Fruit fly (Drosophila melanogaster): ENCODE data around the gene CG33229.

The CG33229 gene

dm6 chr3L:184251-184650 lies 39.4 kb upstream of the CG33229 start, which contains the start of the genes CG34140, Mkp and Mtch (continued):
- peak; percentile 89 for TF ChIP-seq Antp (GFP tag; optimal IDR thresholded peaks at IDR 0.05)
- peak; percentile 39 for TF ChIP-seq pb (GFP tag; optimal IDR thresholded peaks at IDR 0.05)
- TF ChIP-seq unpg (GFP tag; optimal IDR thresholded peaks at IDR 0.05) = no peak
- TF ChIP-seq ci (GFP tag; IDR thresholded peaks at IDR 0.05) = peak; percentile 75
- TF ChIP-seq croc (GFP tag; conservative IDR thresholded peaks at IDR 0.05) = peak; percentile 59
- peak; percentile 83 for TF ChIP-seq CG12104 (GFP tag; optimal IDR thresholded peaks at IDR 0.05)
- TF ChIP-seq CG13424 (tag; optimal IDR thresholded peaks at IDR 0.05) = peak; percentile 88
- TF ChIP-seq cad (GFP tag; optimal IDR thresholded peaks at IDR 0.05) = no peak
- peak; percentile 8 for TF ChIP-seq CG15073 (GFP tag; optimal IDR thresholded peaks at IDR 0.05)
- TF ChIP-seq Scr (GFP tag; IDR thresholded peaks at IDR 0.05; ENCODE audit: partially characterized antibody) = peak; percentile 98
- peak; percentile 84 for TF ChIP-seq Fer1 (GFP tag; optimal IDR thresholded peaks at IDR 0.05)
- TF ChIP-seq otp (GFP tag; IDR thresholded peaks at IDR 0.05) = peak; percentile 49; the same call in 1 of the 3 replicates
- TF ChIP-seq Dip2 (GFP tag; IDR thresholded peaks at IDR 0.05) = no peak
- TF ChIP-seq CG8359 (GFP tag; optimal IDR thresholded peaks at IDR 0.05; ENCODE audit: borderline replicate concordance) = no peak
- TF ChIP-seq CG12071 (GFP tag; optimal IDR thresholded peaks at IDR 0.05) = no peak
- peak; percentile 77 for TF ChIP-seq CG12299 (tag; optimal IDR thresholded peaks at IDR 0.05)
- peak; percentile 27 for TF ChIP-seq fd102C (GFP tag; optimal IDR thresholded peaks at IDR 0.05)
- TF ChIP-seq Atf3 (GFP tag; optimal IDR thresholded peaks at IDR 0.05) = peak; percentile 85
- peak; percentile 71 for TF ChIP-seq CG2202 (tag; optimal IDR thresholded peaks at IDR 0.05)
- TF ChIP-seq Nf-YC (tag; optimal IDR thresholded peaks at IDR 0.05) = no peak
- no peak for TF ChIP-seq exex (tag; optimal IDR thresholded peaks at IDR 0.05)
- peak; percentile 67 for TF ChIP-seq CG13123 (GFP tag; optimal IDR thresholded peaks at IDR 0.05)
- TF ChIP-seq CG10366 (GFP tag; IDR thresholded peaks at IDR 0.05) = peak; percentile 84
- no peak for TF ChIP-seq Hmr (GFP tag; optimal IDR thresholded peaks at IDR 0.05)
- peak; percentile 88 for TF ChIP-seq CG9817 (tag; optimal IDR thresholded peaks at IDR 0.05)
- TF ChIP-seq Dref (GFP tag; IDR thresholded peaks at IDR 0.05) = peak; percentile 74
- TF ChIP-seq maf-S (GFP tag; optimal IDR thresholded peaks at IDR 0.05) = peak; percentile 89
- TF ChIP-seq CG10979 (tag; optimal IDR thresholded peaks at IDR 0.05) = peak; percentile 76
- peak; percentile 76 for TF ChIP-seq CG4404 (GFP tag; IDR thresholded peaks at IDR 0.05)
- peak; percentile 82 for TF ChIP-seq HLH3B (GFP tag; IDR thresholded peaks at IDR 0.05)
- TF ChIP-seq chn (GFP tag; optimal IDR thresholded peaks at IDR 0.05) = peak; percentile 94
- TF ChIP-seq CG1792 (GFP tag; optimal IDR thresholded peaks at IDR 0.05) = peak; percentile 85
- no peak for TF ChIP-seq CoRest (tag; optimal IDR thresholded peaks at IDR 0.05)
- peak; percentile 47 for TF ChIP-seq CG17912 (GFP tag; optimal IDR thresholded peaks at IDR 0.05)
- no peak for TF ChIP-seq cwo (GFP tag; optimal IDR thresholded peaks at IDR 0.05)
- TF ChIP-seq CG7963 (GFP tag; IDR thresholded peaks at IDR 0.05; ENCODE audit: partially characterized antibody) = peak; percentile 54; the same call in 2 of the 3 replicates
- TF ChIP-seq CG4854 (GFP tag; optimal IDR thresholded peaks at IDR 0.05) = no peak
- peak; percentile 36; the same call in 1 of the 2 replicates for TF ChIP-seq Drgx (GFP tag; IDR thresholded peaks at IDR 0.05)
- TF ChIP-seq org-1 (GFP tag; optimal IDR thresholded peaks at IDR 0.05) = no peak
- TF ChIP-seq CG13775 (GFP tag; optimal IDR thresholded peaks at IDR 0.05) = peak; percentile 87
- peak; percentile 76 for TF ChIP-seq rib (GFP tag; IDR thresholded peaks at IDR 0.05)
- peak; percentile 7 for TF ChIP-seq nom (GFP tag; optimal IDR thresholded peaks at IDR 0.05)
- TF ChIP-seq CG18619 (GFP tag; optimal IDR thresholded peaks at IDR 0.05) = peak; percentile 70
- TF ChIP-seq CG12744 (GFP tag; optimal IDR thresholded peaks at IDR 0.05) = peak; percentile 82
- no peak for TF ChIP-seq Jarid2 (GFP tag; optimal IDR thresholded peaks at IDR 0.05)
- peak; percentile 74 for TF ChIP-seq CG3995 (GFP tag; optimal IDR thresholded peaks at IDR 0.05)
- TF ChIP-seq Xbp1 (GFP tag; optimal IDR thresholded peaks at IDR 0.05) = peak; percentile 94
- no peak for TF ChIP-seq CG3281 (GFP tag; optimal IDR thresholded peaks at IDR 0.05)
- no peak for TF ChIP-seq CG10209 (GFP tag; optimal IDR thresholded peaks at IDR 0.05)
- TF ChIP-seq CG11696 (GFP tag; IDR thresholded peaks at IDR 0.05) = 0 out of 2 replicates have a peak, but pooled peaks have one; percentile 39

Measured in whole organism, embryonic.